Worm (Caenorhabditis elegans) whole organism, L4 larva: ENCODE results near the gene F42A6.5.
"Not testable (repeated sequence)": the region's sequence is repeated elsewhere in the genome, so short reads cannot be mapped to it uniquely, and the experiment has no call there.

Source experiments
- F26F4.8 ChIP-seq: fragments of 200-800 bp; sonication (Bioruptor generic); conservative IDR thresholded peaks from 2 replicates; pipeline ENCODE4 v1.3.6; 2022; ENCODE audit warnings: missing genetic modification characterization, missing compliant biosample characterization
- F44E2.7 ChIP-seq: fragments of 200-800 bp; sonication (Bioruptor generic); IDR thresholded peaks from 2 replicates; pipeline ENCODE4 v2.1.2; 2022; ENCODE audit warnings: missing genetic modification characterization, missing compliant biosample characterization
- F49E8.2 ChIP-seq: sonication (generic microtip); optimal IDR thresholded peaks from 2 replicates; lab custom pipeline; 2016; ENCODE audit warnings: missing compliant biosample characterization, mild to moderate bottlenecking, missing genetic modification characterization, borderline replicate concordance
- T26A8.4 ChIP-seq: fragments of 200-800 bp; sonication (Bioruptor generic); IDR thresholded peaks from 2 replicates; pipeline ENCODE4 v1.3.6; 2022; ENCODE audit warnings: missing genetic modification characterization, missing compliant biosample characterization
- Y48G9A.11 ChIP-seq: fragments of 200-800 bp; sonication (Bioruptor generic); IDR thresholded peaks from 2 replicates; pipeline ENCODE4 v1.3.6; 2022; ENCODE audit warnings: missing genetic modification reagents, missing genetic modification characterization, missing compliant biosample characterization
- Y75B8A.6 ChIP-seq: fragments of 200-800 bp; sonication (Bioruptor generic); IDR thresholded peaks from 2 replicates; pipeline ENCODE4 v1.3.6; 2022; ENCODE audit warnings: missing genetic modification reagents, missing genetic modification characterization, missing compliant biosample characterization
- ZK337.2 ChIP-seq: fragments of 200-800 bp; sonication (Bioruptor generic); IDR thresholded peaks from 2 replicates; pipeline ENCODE4 v1.3.6; 2022; ENCODE audit warnings: missing genetic modification reagents, missing genetic modification characterization, missing compliant biosample characterization
- ama-1 ChIP-seq: fragments of 150-350 bp; optimal IDR thresholded peaks from 2 replicates; lab custom pipeline; 2014; ENCODE audit warnings: inconsistent platforms, mixed read lengths
- arid-1 ChIP-seq: fragments of 200-800 bp; sonication (Bioruptor generic); conservative IDR thresholded peaks from 2 replicates; pipeline ENCODE4 v1.3.6; 2022; ENCODE audit warnings: missing genetic modification reagents, missing genetic modification characterization, missing compliant biosample characterization
- ceh-20 ChIP-seq: fragments of 200-800 bp; sonication (Bioruptor generic); IDR thresholded peaks from 2 replicates; pipeline ENCODE4 v1.3.6; 2022; ENCODE audit warnings: missing genetic modification reagents, missing genetic modification characterization, missing compliant biosample characterization
- dmd-6 ChIP-seq: fragments of 200-800 bp; sonication (Bioruptor generic); IDR thresholded peaks from 2 replicates; pipeline ENCODE4 v1.3.6; 2022; ENCODE audit warnings: missing genetic modification reagents, missing genetic modification characterization, missing compliant biosample characterization
- dmd-9 ChIP-seq: fragments of 200-800 bp; sonication (Bioruptor generic); IDR thresholded peaks from 2 replicates; pipeline ENCODE4 v1.3.6; 2022; ENCODE audit warnings: missing genetic modification reagents, missing genetic modification characterization, missing compliant biosample characterization
- dpl-1 ChIP-seq: fragments of 150-350 bp; optimal IDR thresholded peaks from 2 replicates; lab custom pipeline; 2014; ENCODE audit warnings: missing biosample characterization, missing genetic modification reagents, missing genetic modification characterization
- duxl-1 ChIP-seq: sonication (generic microtip); optimal IDR thresholded peaks from 2 replicates; lab custom pipeline; 2016; ENCODE audit warnings: mild to moderate bottlenecking, missing genetic modification characterization, moderate library complexity, missing compliant biosample characterization; ENCODE audit not compliant: poor library complexity
- egl-43 ChIP-seq: fragments of 200-800 bp; sonication (Bioruptor generic); IDR thresholded peaks from 2 replicates; pipeline ENCODE4 v1.3.6; 2022; ENCODE audit warnings: missing genetic modification reagents, missing genetic modification characterization, missing compliant biosample characterization
- fkh-10 ChIP-seq: fragments of 150-350 bp; optimal IDR thresholded peaks from 2 replicates; lab custom pipeline; 2014; ENCODE audit warnings: missing biosample characterization, missing genetic modification reagents, missing genetic modification characterization
- hif-1 ChIP-seq, 2 experiments: sonication (generic microtip); optimal IDR thresholded peaks; 2 replicates each; lab custom pipeline; 2016 to 2017; ENCODE audit warnings: missing compliant biosample characterization in 2 of 2, missing genetic modification characterization in 2 of 2, missing genetic modification reagents in 2 of 2, missing genotype in 2 of 2, mild to moderate bottlenecking in 1 of 2
- hlh-30 ChIP-seq: sonication (generic microtip); optimal IDR thresholded peaks from 2 replicates; lab custom pipeline; 2017; ENCODE audit warnings: antibody characterized with exemption, mild to moderate bottlenecking, missing genetic modification characterization, missing compliant biosample characterization; ENCODE audit not compliant: insufficient read depth
- hmg-1.1 ChIP-seq: fragments of 200-800 bp; sonication (Bioruptor generic); IDR thresholded peaks from 2 replicates; pipeline ENCODE4 v1.3.6; 2022; ENCODE audit warnings: missing genetic modification reagents, missing genetic modification characterization, missing compliant biosample characterization
- lin-1 ChIP-seq: fragments of 200-800 bp; sonication (Bioruptor generic); IDR thresholded peaks from 2 replicates; pipeline ENCODE4 v1.3.6; 2022; ENCODE audit warnings: missing genetic modification reagents, missing genetic modification characterization, missing compliant biosample characterization
- lin-38 ChIP-seq: fragments of 200-800 bp; sonication (Bioruptor generic); IDR thresholded peaks from 2 replicates; pipeline ENCODE4 v1.3.6; 2022; ENCODE audit warnings: missing genetic modification reagents, missing genetic modification characterization, missing compliant biosample characterization
- lsy-2 ChIP-seq, 2 experiments: fragments of 150-350 bp in 1 of 2; sonication (generic microtip) in 1 of 2; optimal IDR thresholded peaks; 2 replicates each; lab custom pipeline; 2014 to 2017; ENCODE audit warnings: missing biosample characterization in 2 of 2, missing genetic modification characterization in 2 of 2
- madf-9 ChIP-seq: fragments of 200-800 bp; sonication (Bioruptor generic); conservative IDR thresholded peaks from 2 replicates; pipeline ENCODE4 v1.3.6; 2022; ENCODE audit warnings: missing genetic modification reagents, missing genetic modification characterization, missing compliant biosample characterization
- mdt-29 ChIP-seq: fragments of 200-800 bp; sonication (Bioruptor generic); IDR thresholded peaks from 2 replicates; pipeline ENCODE4 v1.3.6; 2022; ENCODE audit warnings: missing genetic modification reagents, missing genetic modification characterization, missing compliant biosample characterization
- mxl-2 ChIP-seq: fragments of 200-800 bp; sonication (Bioruptor generic); conservative IDR thresholded peaks from 2 replicates; pipeline ENCODE4 v1.3.6; 2022; ENCODE audit warnings: missing genetic modification reagents, missing genetic modification characterization, missing compliant biosample characterization
- mxl-3 ChIP-seq: fragments of 200-800 bp; sonication (Bioruptor generic); optimal IDR thresholded peaks from 2 replicates; lab custom pipeline; 2018; ENCODE audit warnings: mild to moderate bottlenecking, missing genetic modification characterization, missing compliant biosample characterization
- nhr-10 ChIP-seq: fragments of 150-350 bp; optimal IDR thresholded peaks from 2 replicates; lab custom pipeline; 2014; ENCODE audit warnings: missing biosample characterization, missing genetic modification characterization
- nhr-102 ChIP-seq: sonication (generic microtip); optimal IDR thresholded peaks from 2 replicates; lab custom pipeline; 2016; ENCODE audit warnings: mild to moderate bottlenecking, missing genetic modification characterization, moderate library complexity, missing compliant biosample characterization
- nhr-11 ChIP-seq: fragments of 150-350 bp; optimal IDR thresholded peaks from 2 replicates; lab custom pipeline; 2014; ENCODE audit warnings: missing biosample characterization, missing genetic modification characterization
- nhr-41 ChIP-seq: fragments of 200-800 bp; sonication (Bioruptor generic); IDR thresholded peaks from 2 replicates; pipeline ENCODE4 v1.3.6; 2022; ENCODE audit warnings: missing genetic modification reagents, missing genetic modification characterization, missing compliant biosample characterization
- nhr-42 ChIP-seq: fragments of 200-800 bp; sonication (Bioruptor generic); IDR thresholded peaks from 2 replicates; pipeline ENCODE4 v1.3.6; 2022; ENCODE audit warnings: missing genetic modification characterization, missing compliant biosample characterization
- nhr-48 ChIP-seq: sonication (generic microtip); optimal IDR thresholded peaks from 2 replicates; lab custom pipeline; 2016; ENCODE audit warnings: mild to moderate bottlenecking, missing genetic modification characterization, missing compliant biosample characterization
- nhr-76 ChIP-seq: fragments of 150-350 bp; optimal IDR thresholded peaks from 2 replicates; lab custom pipeline; 2014; ENCODE audit warnings: missing biosample characterization, missing genetic modification characterization
- nhr-77 ChIP-seq: fragments of 150-350 bp; optimal IDR thresholded peaks from 2 replicates; lab custom pipeline; 2014; ENCODE audit warnings: missing biosample characterization, missing genetic modification characterization
- pha-4 ChIP-seq, 2 experiments: fragments of 150-350 bp in 1 of 2; fragments of 200-800 bp in 1 of 2; sonication (Bioruptor generic) in 1 of 2; IDR thresholded peaks in 1 of 2; optimal IDR thresholded peaks in 1 of 2; 2 replicates each; pipeline versions ENCODE4 v1.3.6 to Lab custom; 2014 to 2022; ENCODE audit warnings: missing genetic modification characterization in 2 of 2, missing genetic modification reagents in 2 of 2, missing biosample characterization in 1 of 2, missing compliant biosample characterization in 1 of 2
- pqm-1 ChIP-seq: sonication (generic microtip); optimal IDR thresholded peaks from 2 replicates; lab custom pipeline; 2017; ENCODE audit warnings: missing biosample characterization, missing genetic modification characterization
- rbr-2 ChIP-seq: sonication (generic microtip); optimal IDR thresholded peaks from 2 replicates; lab custom pipeline; 2016; ENCODE audit warnings: missing genotype, missing genetic modification characterization, missing compliant biosample characterization
- saeg-2 ChIP-seq: fragments of 200-800 bp; sonication (Bioruptor generic); IDR thresholded peaks from 2 replicates; pipeline ENCODE4 v1.3.6; 2022; ENCODE audit warnings: missing genetic modification reagents, missing genetic modification characterization, missing compliant biosample characterization
- snpc-1.2 ChIP-seq: fragments of 200-800 bp; sonication (Bioruptor generic); IDR thresholded peaks from 2 replicates; pipeline ENCODE4 v1.3.6; 2022; ENCODE audit warnings: missing genetic modification reagents, missing genetic modification characterization, missing compliant biosample characterization
- spr-1 ChIP-seq: sonication (generic microtip); optimal IDR thresholded peaks from 2 replicates; lab custom pipeline; 2016; ENCODE audit warnings: mild to moderate bottlenecking, missing genetic modification characterization, missing compliant biosample characterization
- spr-3 ChIP-seq: fragments of 200-800 bp; sonication (Bioruptor generic); optimal IDR thresholded peaks from 2 replicates; lab custom pipeline; 2018; ENCODE audit warnings: mild to moderate bottlenecking, missing genetic modification characterization, missing compliant biosample characterization
- tag-97 ChIP-seq: fragments of 200-800 bp; sonication (Bioruptor generic); IDR thresholded peaks from 2 replicates; pipeline ENCODE4 v1.3.6; 2022; ENCODE audit warnings: missing genetic modification characterization, missing compliant biosample characterization
- unc-130 ChIP-seq: sonication (generic microtip); optimal IDR thresholded peaks from 2 replicates; lab custom pipeline; 2016; ENCODE audit warnings: missing genetic modification reagents, missing genetic modification characterization, missing compliant biosample characterization
- unc-62 ChIP-seq, 3 experiments: fragments of 150-350 bp in 1 of 3; sonication (generic microtip); optimal IDR thresholded peaks in 2 of 3; peaks in 1 of 3; 1 replicate in 1 of 3; 2 replicates in 2 of 3; lab custom pipeline; 2014 to 2017; ENCODE audit warnings: missing biosample characterization in 3 of 3, missing genetic modification characterization in 3 of 3, missing genetic modification reagents in 3 of 3, missing genotype in 1 of 3
- zfp-2 ChIP-seq: sonication (generic microtip); optimal IDR thresholded peaks from 2 replicates; lab custom pipeline; 2016; ENCODE audit warnings: mild to moderate bottlenecking, missing genetic modification characterization, missing compliant biosample characterization
- zip-11 ChIP-seq: fragments of 200-800 bp; sonication (Bioruptor generic); IDR thresholded peaks from 2 replicates; pipeline ENCODE4 v1.3.6; 2022; ENCODE audit warnings: missing genetic modification characterization, missing compliant biosample characterization
- ztf-7 ChIP-seq: fragments of 150-350 bp; optimal IDR thresholded peaks from 2 replicates; lab custom pipeline; 2014; ENCODE audit warnings: missing biosample characterization, missing genetic modification characterization

F42A6.5 gene

DNA sequence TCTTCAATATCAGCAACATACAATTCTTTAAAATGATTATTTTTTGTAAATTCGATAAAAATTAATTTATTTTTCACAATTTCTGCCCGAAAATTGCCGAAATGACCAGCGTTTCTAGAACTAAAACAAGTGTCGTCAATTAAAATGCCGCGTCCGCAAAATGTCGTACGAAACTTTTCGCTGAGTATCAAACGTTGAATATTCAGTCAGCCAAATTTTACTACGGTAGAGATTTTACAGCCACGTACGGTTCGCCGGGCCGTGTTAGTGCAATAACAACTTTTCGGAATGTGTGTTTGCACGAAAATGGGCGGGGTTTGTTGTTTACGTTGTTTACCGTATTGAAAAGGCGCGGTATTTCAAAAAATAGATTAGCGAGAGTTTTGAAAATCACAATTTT, 18.3 kb downstream of the F42A6.5 start (continued):
- TF ChIP-seq spr-1 (tag; lab: Kevin White, UChicago) (peak; percentile 66), snpc-1.2 (GFP tag; lab: Robert Waterston, UW) (peak; percentile 88), ceh-20 (GFP tag; lab: Robert Waterston, UW) (peak; percentile 96), mdt-29 (peak; percentile 96), nhr-41 (GFP tag; lab: Robert Waterston, UW) (peak; percentile 93), T26A8.4 (GFP tag; lab: Robert Waterston, UW) (peak; percentile 98), ZK337.2 (GFP tag; lab: Robert Waterston, UW) (peak; percentile 82), tag-97 (GFP tag; lab: Robert Waterston, UW) (0 out of 2 replicates have a peak, but pooled peaks have one; percentile 40), hmg-1.1 (peak; percentile 90), mxl-2 (GFP tag; lab: Robert Waterston, UW) (0 out of 2 replicates have a peak, but pooled peaks have one; percentile 47), nhr-42 (GFP tag; lab: Robert Waterston, UW) (peak; percentile 98), nhr-48 (tag; lab: Kevin White, UChicago) (peak; percentile 63), madf-9 (GFP tag; lab: Robert Waterston, UW) (peak; percentile 82), rbr-2 (peak; percentile 87), saeg-2 (GFP tag; lab: Robert Waterston, UW) (peak; percentile 94), nhr-77 (tag; lab: Kevin White, UChicago) (peak; percentile 38), spr-3 (peak; percentile 54), nhr-102 (tag; lab: Kevin White, UChicago) (peak; percentile 88), F44E2.7 (GFP tag; lab: Robert Waterston, UW) (peak; percentile 72; the same call in 1 of the 2 replicates), Y75B8A.6 (GFP tag; lab: Robert Waterston, UW) (peak; percentile 83; the same call in 1 of the 2 replicates), lsy-2 (tag; optimal IDR thresholded peaks at IDR 0.05; lab: Kevin White, UChicago) (peak; percentile 78 to 92), Y48G9A.11 (peak; percentile 94), dpl-1 (GFP tag; lab: Kevin White, UChicago) (peak; percentile 56), lin-1 (GFP tag; lab: Robert Waterston, UW) (peak; percentile 93), lin-38 (GFP tag; lab: Robert Waterston, UW) (peak; percentile 98), arid-1 (GFP tag; lab: Robert Waterston, UW) (peak; percentile 84), zfp-2 (peak; percentile 72), pha-4 (GFP tag; IDR thresholded peaks at IDR 0.05; lab: Robert Waterston, UW) (peak; percentile 96; the same call in 1 of the 2 replicates), mxl-3 (peak; percentile 45)
- not testable (repeated sequence) for TF ChIP-seq pha-4 (tag; optimal IDR thresholded peaks at IDR 0.05; lab: Kevin White, UChicago)

DNA sequence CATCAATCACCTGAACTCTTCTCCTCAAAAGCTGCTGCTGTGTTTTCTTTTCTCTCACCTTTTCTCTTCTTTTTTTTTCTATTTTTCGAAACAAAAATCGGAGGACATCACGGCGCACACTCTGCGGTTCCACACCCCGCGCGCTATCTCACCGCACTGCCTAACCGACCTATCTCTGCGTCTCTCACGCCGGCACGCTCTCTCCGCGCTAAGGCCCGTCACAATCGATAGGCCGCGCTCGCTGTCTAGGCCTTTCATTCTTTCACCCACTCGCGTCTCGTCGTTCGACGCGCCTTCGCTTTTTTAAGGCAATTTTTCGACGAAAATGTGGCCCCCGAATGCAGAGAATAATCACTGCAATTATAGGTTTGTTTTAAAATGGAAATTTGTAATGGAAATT, 20.4 kb downstream of the F42A6.5 start, which contains the start of gene zip-11:
zip-11 (plus strand) TSS at position 34 of the 400 bp plus-strand sequence.
- TF ChIP-seq duxl-1 (tag; lab: Kevin White, UChicago) (peak; percentile 51), Y75B8A.6 (GFP tag; lab: Robert Waterston, UW) (no peak), nhr-10 (tag; lab: Kevin White, UChicago) (no peak), pqm-1 (tag; lab: Kevin White, UChicago) (no peak), Y48G9A.11 (no peak), nhr-48 (tag; lab: Kevin White, UChicago) (peak; percentile 62), dmd-9 (GFP tag; lab: Robert Waterston, UW) (0 out of 2 replicates have a peak, but pooled peaks have one; percentile 22), fkh-10 (no peak), saeg-2 (GFP tag; lab: Robert Waterston, UW) (no peak), ztf-7 (no peak), pha-4 (GFP tag; IDR thresholded peaks at IDR 0.05; lab: Robert Waterston, UW) (no peak), pha-4 (tag; optimal IDR thresholded peaks at IDR 0.05; lab: Kevin White, UChicago) (no peak), ama-1 (lab: Kevin White, UChicago) (no peak), unc-62 (GFP tag; optimal IDR thresholded peaks at IDR 0.05 in 1 of 2; lab: Kevin White, UChicago) (peak in 1 of 2 experiments; percentile 63), unc-62 (tag; optimal IDR thresholded peaks at IDR 0.05; lab: Kevin White, UChicago) (no peak), nhr-76 (tag; lab: Kevin White, UChicago) (no peak), F26F4.8 (GFP tag; lab: Robert Waterston, UW) (no peak), nhr-11 (peak; percentile 38), dmd-6 (GFP tag; lab: Robert Waterston, UW) (peak; percentile 31; the same call in 1 of the 2 replicates), madf-9 (GFP tag; lab: Robert Waterston, UW) (0 out of 2 replicates have a peak, but pooled peaks have one; percentile 28), zip-11 (no peak), ceh-20 (GFP tag; lab: Robert Waterston, UW) (peak; percentile 63; the same call in 1 of the 2 replicates), hif-1 (tag; optimal IDR thresholded peaks at IDR 0.05; lab: Kevin White, UChicago) (peak in 1 of 2 experiments; percentile 55), F49E8.2 (tag; lab: Kevin White, UChicago) (no peak), unc-130 (GFP tag; lab: Kevin White, UChicago) (no peak), hlh-30 (peak; percentile 40), ZK337.2 (GFP tag; lab: Robert Waterston, UW) (no peak), egl-43 (GFP tag; lab: Robert Waterston, UW) (peak; percentile 73)
